Fruit fly (Drosophila melanogaster) whole organism, prepupa: ENCODE data around the gene ct.

ENCODE experiments used
- Blimp-1 ChIP-seq: fragments of 200-800 bp; sonication (Bioruptor generic); optimal IDR thresholded peaks from 3 replicates; lab custom pipeline; 2017; ENCODE audit warnings: missing biosample characterization, missing genetic modification characterization, mild to moderate bottlenecking, moderate library complexity, missing genetic modification reagents
- CG10631 ChIP-seq: fragments of 200-800 bp; sonication (Bioruptor generic); optimal IDR thresholded peaks from 2 replicates; lab custom pipeline; 2016; ENCODE audit warnings: missing biosample characterization, missing genetic modification characterization
- CG10669 ChIP-seq: fragments of 200-800 bp; sonication (Bioruptor generic); optimal IDR thresholded peaks from 3 replicates; lab custom pipeline; 2018; ENCODE audit warnings: missing biosample characterization, mild to moderate bottlenecking, missing genetic modification characterization, moderate library complexity
- CG15336 ChIP-seq: fragments of 200-800 bp; sonication (Bioruptor generic); IDR thresholded peaks from 2 replicates; pipeline ENCODE4 v1.3.6; 2022; ENCODE audit warnings: missing biosample characterization, missing genetic modification characterization
- CG1621 ChIP-seq: fragments of 200-800 bp; sonication (Bioruptor generic); optimal IDR thresholded peaks from 3 replicates; lab custom pipeline; 2018; ENCODE audit warnings: missing biosample characterization, mild to moderate bottlenecking, missing genetic modification characterization
- CG3032 ChIP-seq: fragments of 200-800 bp; optimal IDR thresholded peaks from 2 replicates; lab custom pipeline; 2019; ENCODE audit warnings: missing biosample characterization, mild to moderate bottlenecking, missing genetic modification characterization, moderate library complexity
- CG31627 ChIP-seq: fragments of 200-800 bp; sonication (Bioruptor generic); optimal IDR thresholded peaks from 3 replicates; lab custom pipeline; 2016; ENCODE audit warnings: missing biosample characterization, missing genetic modification characterization
- CG32006 ChIP-seq: fragments of 200-800 bp; sonication (Bioruptor generic); optimal IDR thresholded peaks from 3 replicates; lab custom pipeline; 2017; ENCODE audit warnings: missing biosample characterization, mild to moderate bottlenecking, missing genetic modification characterization
- CG34406 ChIP-seq: fragments of 200-800 bp; sonication (Bioruptor generic); optimal IDR thresholded peaks from 3 replicates; lab custom pipeline; 2016; ENCODE audit warnings: missing biosample characterization, missing genetic modification characterization
- CG3919 ChIP-seq: fragments of 200-800 bp; sonication (Bioruptor generic); optimal IDR thresholded peaks from 3 replicates; lab custom pipeline; 2016; ENCODE audit warnings: missing biosample characterization, missing genetic modification characterization
- CG6163 ChIP-seq: fragments of 200-800 bp; sonication (Bioruptor generic); IDR thresholded peaks from 3 replicates; pipeline ENCODE4 v1.3.6; 2022; ENCODE audit warnings: missing biosample characterization, missing genetic modification characterization
- CG6276 ChIP-seq: fragments of 200-800 bp; sonication (Bioruptor generic); optimal IDR thresholded peaks from 2 replicates; lab custom pipeline; 2017; ENCODE audit warnings: missing biosample characterization, mild to moderate bottlenecking, missing genetic modification characterization
- CG6792 ChIP-seq: fragments of 200-800 bp; sonication (Bioruptor generic); optimal IDR thresholded peaks from 3 replicates; lab custom pipeline; 2016; ENCODE audit warnings: missing biosample characterization, missing genetic modification characterization
- CG6808 ChIP-seq: fragments of 200-800 bp; sonication (Bioruptor generic); optimal IDR thresholded peaks from 3 replicates; lab custom pipeline; 2017; ENCODE audit warnings: missing biosample characterization, missing genetic modification characterization, mild to moderate bottlenecking, moderate library complexity, missing genetic modification reagents
- CG6854 ChIP-seq: fragments of 200-800 bp; sonication (Bioruptor generic); optimal IDR thresholded peaks from 2 replicates; lab custom pipeline; 2017; ENCODE audit warnings: missing biosample characterization, mild to moderate bottlenecking, missing genetic modification characterization
- CG7368 ChIP-seq: fragments of 200-800 bp; sonication (Bioruptor generic); optimal IDR thresholded peaks from 3 replicates; lab custom pipeline; 2016; ENCODE audit warnings: missing biosample characterization, missing genetic modification characterization
- CG8119 ChIP-seq: fragments of 200-800 bp; sonication (Bioruptor generic); IDR thresholded peaks from 3 replicates; pipeline ENCODE4 v1.3.6; 2022; ENCODE audit warnings: missing biosample characterization, missing genetic modification characterization
- CG8319 ChIP-seq: fragments of 200-800 bp; sonication (Bioruptor generic); optimal IDR thresholded peaks from 3 replicates; lab custom pipeline; 2016; ENCODE audit warnings: missing biosample characterization, missing genetic modification characterization
- CG9139 ChIP-seq: fragments of 200-800 bp; sonication (Bioruptor generic); optimal IDR thresholded peaks from 3 replicates; lab custom pipeline; 2017; ENCODE audit warnings: missing biosample characterization, mild to moderate bottlenecking, missing genetic modification characterization
- Eip75B ChIP-seq: fragments of 200-800 bp; sonication (Bioruptor generic); optimal IDR thresholded peaks from 3 replicates; lab custom pipeline; 2016; ENCODE audit warnings: missing biosample characterization, missing genetic modification characterization
- Eip78C ChIP-seq: fragments of 200-800 bp; sonication (Bioruptor generic); peaks from one replicate; lab custom pipeline; 2016; ENCODE audit warnings: missing biosample characterization, missing genetic modification characterization
- Eip93F ChIP-seq: fragments of 200-800 bp; sonication (Bioruptor generic); optimal IDR thresholded peaks from 2 replicates; lab custom pipeline; 2016; ENCODE audit warnings: missing biosample characterization, mild to moderate bottlenecking, missing genetic modification characterization
- Ets21C ChIP-seq: fragments of 200-800 bp; sonication (Bioruptor generic); optimal IDR thresholded peaks from 3 replicates; lab custom pipeline; 2016; ENCODE audit warnings: missing biosample characterization, missing genetic modification characterization
- Ets96B ChIP-seq: fragments of 200-800 bp; optimal IDR thresholded peaks from 2 replicates; lab custom pipeline; 2019; ENCODE audit warnings: missing biosample characterization, mild to moderate bottlenecking, missing genetic modification characterization, moderate library complexity
- Gug ChIP-seq: fragments of 200-800 bp; sonication (Bioruptor generic); IDR thresholded peaks from 2 replicates; pipeline ENCODE4 v1.3.6; 2022; ENCODE audit warnings: missing biosample characterization, missing genetic modification characterization
- Hr38 ChIP-seq: sonication (Bioruptor generic); optimal IDR thresholded peaks from 2 replicates; lab custom pipeline; 2016; ENCODE audit warnings: missing biosample characterization, missing genetic modification characterization
- Hr39 ChIP-seq: fragments of 200-800 bp; sonication (Bioruptor generic); optimal IDR thresholded peaks from 2 replicates; lab custom pipeline; 2016; ENCODE audit warnings: missing biosample characterization, missing genetic modification characterization
- Lpt ChIP-seq: fragments of 200-800 bp; sonication (Bioruptor generic); optimal IDR thresholded peaks from 3 replicates; lab custom pipeline; 2016; ENCODE audit warnings: missing biosample characterization, missing genetic modification characterization
- Met ChIP-seq: fragments of 200-800 bp; sonication (Bioruptor generic); optimal IDR thresholded peaks from 3 replicates; lab custom pipeline; 2016; ENCODE audit warnings: missing biosample characterization, missing genetic modification characterization
- OdsH ChIP-seq: fragments of 200-800 bp; sonication (Bioruptor generic); optimal IDR thresholded peaks from 3 replicates; lab custom pipeline; 2016; ENCODE audit warnings: missing biosample characterization, missing genetic modification characterization
- Sox102F ChIP-seq: fragments of 200-800 bp; sonication (Bioruptor generic); optimal IDR thresholded peaks from 2 replicates; lab custom pipeline; 2016; ENCODE audit warnings: missing biosample characterization, mild to moderate bottlenecking, missing genetic modification characterization
- Sox14 ChIP-seq: fragments of 200-800 bp; sonication (Bioruptor generic); optimal IDR thresholded peaks from 3 replicates; lab custom pipeline; 2016; ENCODE audit warnings: missing biosample characterization, missing genetic modification characterization
- Sox15 ChIP-seq: fragments of 200-800 bp; sonication (Bioruptor generic); optimal IDR thresholded peaks from 3 replicates; lab custom pipeline; 2016; ENCODE audit warnings: missing biosample characterization, missing genetic modification characterization
- achi ChIP-seq: fragments of 200-800 bp; sonication (Bioruptor generic); optimal IDR thresholded peaks from 3 replicates; lab custom pipeline; 2016; ENCODE audit warnings: missing biosample characterization, missing genetic modification characterization
- cyc ChIP-seq: fragments of 200-800 bp; sonication (Bioruptor generic); optimal IDR thresholded peaks from 3 replicates; lab custom pipeline; 2016; ENCODE audit warnings: missing biosample characterization, missing genetic modification characterization
- dsx ChIP-seq: fragments of 200-800 bp; optimal IDR thresholded peaks from 3 replicates; lab custom pipeline; 2019; ENCODE audit warnings: missing biosample characterization, mild to moderate bottlenecking, missing genetic modification characterization, moderate library complexity; ENCODE audit not compliant: poor library complexity, severe bottlenecking
- eg ChIP-seq: fragments of 200-800 bp; sonication (Bioruptor generic); IDR thresholded peaks from 3 replicates; pipeline ENCODE4 v1.3.6; 2022; ENCODE audit warnings: missing biosample characterization, missing genetic modification characterization
- esn ChIP-seq: fragments of 200-800 bp; sonication (Bioruptor generic); optimal IDR thresholded peaks from 2 replicates; lab custom pipeline; 2016; ENCODE audit warnings: missing biosample characterization, mild to moderate bottlenecking, missing genetic modification characterization, moderate library complexity
- fd85E ChIP-seq: fragments of 200-800 bp; sonication (Bioruptor generic); optimal IDR thresholded peaks from 3 replicates; lab custom pipeline; 2016; ENCODE audit warnings: missing biosample characterization, missing genetic modification characterization
- fkh ChIP-seq: fragments of 200-800 bp; sonication (Bioruptor generic); optimal IDR thresholded peaks from 3 replicates; lab custom pipeline; 2017; ENCODE audit warnings: missing biosample characterization, mild to moderate bottlenecking, missing genetic modification characterization, moderate library complexity
- lz ChIP-seq: fragments of 200-800 bp; sonication (Bioruptor generic); optimal IDR thresholded peaks from 3 replicates; lab custom pipeline; 2016; ENCODE audit warnings: missing biosample characterization, missing genetic modification characterization
- net ChIP-seq: fragments of 200-800 bp; sonication (Bioruptor generic); optimal IDR thresholded peaks from 3 replicates; lab custom pipeline; 2016; ENCODE audit warnings: missing biosample characterization, missing genetic modification characterization
- pdm3 ChIP-seq: fragments of 200-800 bp; sonication (Bioruptor generic); optimal IDR thresholded peaks from 3 replicates; lab custom pipeline; 2016; ENCODE audit warnings: missing biosample characterization, missing genetic modification characterization
- salr ChIP-seq, 2 experiments: fragments of 200-800 bp; sonication (Bioruptor generic); optimal IDR thresholded peaks; 3 replicates each; lab custom pipeline; 2016 to 2018; ENCODE audit warnings: missing biosample characterization in 2 of 2, missing genetic modification characterization in 2 of 2, mild to moderate bottlenecking in 1 of 2
- ss ChIP-seq, 2 experiments: fragments of 200-800 bp; sonication (Bioruptor generic); optimal IDR thresholded peaks; 2 replicates in 1 of 2; 3 replicates in 1 of 2; lab custom pipeline; 2017 to 2018; ENCODE audit warnings: mild to moderate bottlenecking in 2 of 2, missing biosample characterization in 2 of 2, missing genetic modification characterization in 2 of 2, moderate library complexity in 1 of 2
- svp ChIP-seq: fragments of 200-800 bp; sonication (Bioruptor generic); peaks from one replicate; lab custom pipeline; 2016; ENCODE audit warnings: missing biosample characterization, missing genetic modification characterization
- vri ChIP-seq: fragments of 200-800 bp; sonication (Bioruptor generic); optimal IDR thresholded peaks from 3 replicates; lab custom pipeline; 2016; ENCODE audit warnings: missing biosample characterization, mild to moderate bottlenecking, missing genetic modification characterization

ct gene

dm6 chrX:7607991-7608605 lies at the start of gene ct (continued):
- TF ChIP-seq CG6808 (GFP tag; lab: Kevin White, UChicago) (peak; percentile 78), cyc (GFP tag; lab: Kevin White, UChicago) (no peak), Hr38 (GFP tag; lab: Kevin White, UChicago) (no peak), CG3032 (peak; percentile 8), svp (GFP tag; lab: Kevin White, UChicago) (no peak), CG15336 (GFP tag; lab: Robert Waterston, UW) (peak; percentile 87), CG10631 (no peak), Hr39 (no peak), ss (GFP tag; optimal IDR thresholded peaks at IDR 0.05; lab: Kevin White, UChicago) (peak; percentile 85 to 92)
- TF ChIP-seq, all 60 proteins: peak for 40

dm6 chrX:7558646-7559045 lies 49.6 kb upstream of the ct start:
- TF ChIP-seq Ets21C (peak; percentile 27), CG10669 (GFP tag; lab: Kevin White, UChicago) (peak; percentile 56), CG31627 (GFP tag; lab: Kevin White, UChicago) (peak; percentile 51), CG32006 (GFP tag; lab: Kevin White, UChicago) (peak; percentile 31), CG1621 (tag; lab: Kevin White, UChicago) (peak; percentile 28), CG8319 (GFP tag; lab: Kevin White, UChicago) (no peak), Hr39 (peak; percentile 63), CG6792 (GFP tag; lab: Kevin White, UChicago) (peak; percentile 41), dsx (peak; percentile 41), CG3919 (GFP tag; lab: Kevin White, UChicago) (peak; percentile 60), Sox15 (GFP tag; lab: Kevin White, UChicago) (peak; percentile 1), vri (GFP tag; lab: Kevin White, UChicago) (peak; percentile 7), CG7368 (GFP tag; lab: Kevin White, UChicago) (peak; percentile 28), CG6163 (GFP tag; lab: Robert Waterston, UW) (peak; percentile 58), eg (GFP tag; lab: Robert Waterston, UW) (0 out of 3 replicates have a peak, but pooled peaks have one; percentile 8), Met (peak; percentile 75), CG8119 (GFP tag; lab: Robert Waterston, UW) (0 out of 3 replicates have a peak, but pooled peaks have one; percentile 29), achi (GFP tag; lab: Kevin White, UChicago) (peak; percentile 34), fd85E (GFP tag; lab: Kevin White, UChicago) (no peak), CG3032 (peak; percentile 52), Eip78C (GFP tag; lab: Kevin White, UChicago) (peak; percentile 81), CG34406 (GFP tag; lab: Kevin White, UChicago) (peak; percentile 36), ss (GFP tag; optimal IDR thresholded peaks at IDR 0.05; lab: Kevin White, UChicago) (peak in 1 of 2 experiments; percentile 28), pdm3 (GFP tag; lab: Kevin White, UChicago) (peak; percentile 56), Sox102F (GFP tag; lab: Kevin White, UChicago) (peak; percentile 56), OdsH (peak; percentile 46), Blimp-1 (no peak), Ets96B (tag; lab: Kevin White, UChicago) (peak; percentile 64), CG15336 (GFP tag; lab: Robert Waterston, UW) (peak; percentile 24; the same call in 1 of the 2 replicates), Gug (GFP tag; lab: Robert Waterston, UW) (no peak), Eip93F (GFP tag; lab: Kevin White, UChicago) (no peak), CG6276 (no peak), Sox14 (GFP tag; lab: Kevin White, UChicago) (peak; percentile 10), Lpt (GFP tag; lab: Kevin White, UChicago) (no peak), net (GFP tag; lab: Kevin White, UChicago) (peak; percentile 20), svp (GFP tag; lab: Kevin White, UChicago) (peak; percentile 87), cyc (GFP tag; lab: Kevin White, UChicago) (peak; percentile 64), lz (GFP tag; lab: Kevin White, UChicago) (peak; percentile 59), fkh (no peak), Eip75B (GFP tag; lab: Kevin White, UChicago) (peak; percentile 41), CG10631 (peak; percentile 58), salr (GFP tag; optimal IDR thresholded peaks at IDR 0.05; lab: Kevin White, UChicago) (peak in 1 of 2 experiments; percentile 28), CG9139 (no peak), Hr38 (GFP tag; lab: Kevin White, UChicago) (no peak), CG6808 (GFP tag; lab: Kevin White, UChicago) (peak; percentile 47), CG6854 (GFP tag; lab: Kevin White, UChicago) (no peak), esn (GFP tag; lab: Kevin White, UChicago) (peak; percentile 68)
